Fruit fly (Drosophila melanogaster): ENCODE measurements around the gene Ir67b.

Gene Ir67b

dm6 chr3L:10431883-10432282 is at the start of gene Ir67b:
Gene Ir67b (minus strand): TSS chr3L:10431983.
- no peak for TF ChIP-seq Sin3A (optimal IDR thresholded peaks at IDR 0.05)
- no peak for TF ChIP-seq psq (optimal IDR thresholded peaks at IDR 0.05)
- no peak for TF ChIP-seq ttk (optimal IDR thresholded peaks at IDR 0.05)
- no peak for TF ChIP-seq h (optimal IDR thresholded peaks at IDR 0.05)
- no peak for TF ChIP-seq insv (optimal IDR thresholded peaks at IDR 0.05)
- TF ChIP-seq Myc (optimal IDR thresholded peaks at IDR 0.05) = no peak

dm6 chr3L:10481112-10481511 is 49.3 kb upstream of the Ir67b start, which contains the start of gene Rbfox1:
Gene Rbfox1 (plus strand): TSS chr3L:10481412.
- TF ChIP-seq h (optimal IDR thresholded peaks at IDR 0.05) (no peak), Sin3A (optimal IDR thresholded peaks at IDR 0.05) (no peak), insv (optimal IDR thresholded peaks at IDR 0.05) (no peak), Myc (optimal IDR thresholded peaks at IDR 0.05) (no peak), ttk (optimal IDR thresholded peaks at IDR 0.05) (no peak), psq (optimal IDR thresholded peaks at IDR 0.05) (no peak)

- TF ChIP-seq insv (optimal IDR thresholded peaks at IDR 0.05) (no peak), Myc (optimal IDR thresholded peaks at IDR 0.05) (no peak), ttk (optimal IDR thresholded peaks at IDR 0.05) (no peak), h (optimal IDR thresholded peaks at IDR 0.05) (no peak), psq (optimal IDR thresholded peaks at IDR 0.05) (no peak), Sin3A (optimal IDR thresholded peaks at IDR 0.05) (no peak)
These were observed 46.4 kb upstream of the Ir67b start, which contains the start of gene CG46430 for dm6 chr3L:10478214-10478613. Gene CG46430 (plus strand): TSS chr3L:10478514.

- TF ChIP-seq insv (optimal IDR thresholded peaks at IDR 0.05) (no peak), Myc (optimal IDR thresholded peaks at IDR 0.05) (no peak), Sin3A (optimal IDR thresholded peaks at IDR 0.05) (no peak), h (optimal IDR thresholded peaks at IDR 0.05) (no peak), psq (optimal IDR thresholded peaks at IDR 0.05) (no peak), ttk (optimal IDR thresholded peaks at IDR 0.05) (no peak)
These were observed 33.1 kb upstream of the Ir67b start, which contains the start of gene S-Lap3 for dm6 chr3L:10464887-10465286. Gene S-Lap3 (plus strand): TSS chr3L:10465187.

dm6 chr3L:10463051-10463866 is 31.5 kb upstream of the Ir67b start, which contains the start of the genes Gem3 and CG32061:
Gene Gem3 (minus strand): TSS chr3L:10463101.
Gene CG32061 (plus strand): TSS chr3L:10463816.
- TF ChIP-seq h (optimal IDR thresholded peaks at IDR 0.05) (no peak), insv (optimal IDR thresholded peaks at IDR 0.05) (no peak), Sin3A (optimal IDR thresholded peaks at IDR 0.05) (no peak), ttk (optimal IDR thresholded peaks at IDR 0.05) (no peak), psq (optimal IDR thresholded peaks at IDR 0.05) (no peak), Myc (optimal IDR thresholded peaks at IDR 0.05) (no peak)

dm6 chr3L:10459076-10459475 is 27.3 kb upstream of the Ir67b start:
- TF ChIP-seq h (optimal IDR thresholded peaks at IDR 0.05) (no peak), psq (optimal IDR thresholded peaks at IDR 0.05) (no peak), Myc (optimal IDR thresholded peaks at IDR 0.05) (no peak), ttk (optimal IDR thresholded peaks at IDR 0.05) (no peak), Sin3A (optimal IDR thresholded peaks at IDR 0.05) (no peak), insv (optimal IDR thresholded peaks at IDR 0.05) (no peak)

- TF ChIP-seq Myc (optimal IDR thresholded peaks at IDR 0.05) = no peak
- TF ChIP-seq Sin3A (optimal IDR thresholded peaks at IDR 0.05) = no peak
- no peak for TF ChIP-seq insv (optimal IDR thresholded peaks at IDR 0.05)
These were observed 17.9 kb upstream of the Ir67b start for dm6 chr3L:10449725-10450124.

DNA sequence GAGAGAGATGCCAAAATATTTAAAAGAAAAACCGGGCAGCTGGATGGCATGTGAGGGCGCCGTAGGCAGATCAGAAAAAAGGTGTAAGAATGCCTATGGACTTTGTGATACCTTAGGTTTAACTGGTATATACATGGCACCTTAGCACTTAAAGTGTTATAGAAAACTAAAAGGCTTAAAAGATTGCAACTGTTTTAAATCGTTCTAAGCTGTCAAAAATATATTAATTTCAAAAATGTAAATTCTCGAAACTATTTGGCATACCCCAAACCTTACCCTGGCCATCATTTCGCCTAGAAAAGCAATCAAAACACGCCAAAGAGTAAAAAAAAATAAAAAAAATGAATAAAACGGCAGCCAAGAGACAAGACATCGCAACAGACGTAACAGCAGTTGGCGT is 15.2 kb upstream of the Ir67b start:
- TF ChIP-seq insv (optimal IDR thresholded peaks at IDR 0.05) = no peak
- no peak for TF ChIP-seq h (optimal IDR thresholded peaks at IDR 0.05)
- TF ChIP-seq Myc (optimal IDR thresholded peaks at IDR 0.05) = no peak

DNA sequence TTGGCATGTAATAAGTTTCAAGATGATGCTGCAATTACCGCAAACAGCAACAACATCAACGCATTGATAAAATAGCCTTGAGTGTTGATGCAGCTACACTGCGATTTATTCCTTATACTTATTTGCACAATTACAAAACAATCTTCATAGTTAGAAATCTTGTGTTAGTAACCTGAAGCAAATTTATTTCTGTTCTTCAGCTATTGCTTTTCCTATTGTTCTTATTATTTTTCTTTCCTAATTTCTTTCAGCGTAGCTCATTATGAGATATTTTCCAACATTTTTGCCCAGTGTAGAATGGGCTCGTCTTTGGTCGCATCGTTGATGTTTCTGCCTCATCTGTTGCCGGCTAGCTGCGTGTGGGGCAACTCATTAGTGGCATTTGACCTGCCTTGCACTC is 12.2 kb upstream of the Ir67b start:
- no peak for TF ChIP-seq insv (optimal IDR thresholded peaks at IDR 0.05)
- no peak for TF ChIP-seq ttk (optimal IDR thresholded peaks at IDR 0.05)

dm6 chr3L:10442486-10442885 is 10.7 kb upstream of the Ir67b start:
- TF ChIP-seq insv (optimal IDR thresholded peaks at IDR 0.05) (no peak), Myc (optimal IDR thresholded peaks at IDR 0.05) (no peak), psq (optimal IDR thresholded peaks at IDR 0.05) (no peak), Sin3A (optimal IDR thresholded peaks at IDR 0.05) (no peak), h (optimal IDR thresholded peaks at IDR 0.05) (no peak), ttk (optimal IDR thresholded peaks at IDR 0.05) (no peak)

dm6 chr3L:10440488-10440887 is 8.7 kb upstream of the Ir67b start:
- TF ChIP-seq psq (optimal IDR thresholded peaks at IDR 0.05) (no peak), insv (optimal IDR thresholded peaks at IDR 0.05) (no peak), ttk (optimal IDR thresholded peaks at IDR 0.05) (no peak), Sin3A (optimal IDR thresholded peaks at IDR 0.05) (no peak), Myc (optimal IDR thresholded peaks at IDR 0.05) (no peak), h (optimal IDR thresholded peaks at IDR 0.05) (no peak)

DNA sequence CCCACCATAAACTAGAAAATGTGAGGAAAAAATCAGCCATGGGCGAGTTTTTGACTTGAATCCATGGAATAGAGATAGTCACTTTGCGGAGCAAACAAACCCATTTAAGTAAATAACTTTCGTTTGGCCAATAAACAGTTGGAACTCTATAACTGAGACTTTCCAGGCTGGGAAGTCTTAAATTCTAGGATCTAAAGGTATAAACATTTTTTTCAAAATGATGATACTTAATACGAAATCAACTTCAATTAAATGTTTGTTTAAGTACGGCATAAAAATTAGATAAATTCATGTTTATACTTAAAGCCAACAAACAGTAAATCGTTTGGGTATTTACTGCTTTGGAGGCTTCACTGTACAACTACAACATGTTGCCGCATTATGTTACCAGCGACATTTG is 8.1 kb upstream of the Ir67b start:
- no peak for TF ChIP-seq psq (optimal IDR thresholded peaks at IDR 0.05)
- no peak for TF ChIP-seq Sin3A (optimal IDR thresholded peaks at IDR 0.05)
- TF ChIP-seq insv (optimal IDR thresholded peaks at IDR 0.05) = no peak
- no peak for TF ChIP-seq ttk (optimal IDR thresholded peaks at IDR 0.05)
- no peak for TF ChIP-seq h (optimal IDR thresholded peaks at IDR 0.05)
- no peak for TF ChIP-seq Myc (optimal IDR thresholded peaks at IDR 0.05)

- TF ChIP-seq Sin3A (optimal IDR thresholded peaks at IDR 0.05) = no peak
- TF ChIP-seq ttk (optimal IDR thresholded peaks at IDR 0.05) = no peak
- no peak for TF ChIP-seq h (optimal IDR thresholded peaks at IDR 0.05)
- no peak for TF ChIP-seq insv (optimal IDR thresholded peaks at IDR 0.05)
- TF ChIP-seq Myc (optimal IDR thresholded peaks at IDR 0.05) = no peak
- TF ChIP-seq psq (optimal IDR thresholded peaks at IDR 0.05) = no peak
These were observed 2.2 kb upstream of the Ir67b start, which contains the start of gene Ir67c for dm6 chr3L:10434005-10434404. Gene Ir67c (minus strand): TSS chr3L:10434105.
